Fruit fly (Drosophila melanogaster) whole organism, embryonic: ENCODE results near the gene Oatp74D.

ENCODE experiments used
- Adf1 ChIP-seq: fragments of 200-800 bp; sonication (Bioruptor generic); IDR thresholded peaks from 2 replicates; pipeline ENCODE4 v1.3.6; 2022; ENCODE audit warnings: missing biosample characterization, missing genetic modification characterization
- Bteb2 ChIP-seq: fragments of 200-800 bp; sonication (Bioruptor generic); optimal IDR thresholded peaks from 2 replicates; lab custom pipeline; 2016; ENCODE audit warnings: missing biosample characterization, missing genetic modification characterization
- CG1024 ChIP-seq: fragments of 200-800 bp; sonication (Bioruptor generic); IDR thresholded peaks from 2 replicates; pipeline ENCODE4 v1.3.6; 2022; ENCODE audit warnings: missing biosample characterization, missing genetic modification characterization
- CG13123 ChIP-seq: fragments of 200-800 bp; sonication (Bioruptor generic); optimal IDR thresholded peaks from 2 replicates; lab custom pipeline; 2016; ENCODE audit warnings: missing biosample characterization, missing genetic modification characterization
- CG14050 ChIP-seq: fragments of 200-800 bp; sonication (Bioruptor generic); IDR thresholded peaks from 3 replicates; pipeline ENCODE4 v1.3.6; 2022; ENCODE audit warnings: missing biosample characterization, missing genetic modification characterization
- CG15601 ChIP-seq: fragments of 200-800 bp; sonication (Bioruptor generic); optimal IDR thresholded peaks from 3 replicates; lab custom pipeline; 2019; ENCODE audit warnings: missing biosample characterization, mild to moderate bottlenecking, missing genetic modification characterization, moderate library complexity
- CG1603 ChIP-seq: fragments of 200-800 bp; sonication (Bioruptor generic); optimal IDR thresholded peaks from 2 replicates; lab custom pipeline; 2019; ENCODE audit warnings: missing biosample characterization, mild to moderate bottlenecking, missing genetic modification characterization, moderate library complexity
- CG3281 ChIP-seq: fragments of 200-800 bp; sonication (Bioruptor generic); optimal IDR thresholded peaks from 3 replicates; lab custom pipeline; 2017; ENCODE audit warnings: missing biosample characterization, mild to moderate bottlenecking, missing genetic modification characterization
- CG3838 ChIP-seq: fragments of 200-800 bp; sonication (Bioruptor generic); optimal IDR thresholded peaks from 3 replicates; lab custom pipeline; 2016; ENCODE audit warnings: missing biosample characterization, missing genetic modification characterization
- CG4404 ChIP-seq: fragments of 200-800 bp; sonication (Bioruptor generic); IDR thresholded peaks from 2 replicates; pipeline ENCODE4 v1.3.6; 2022; ENCODE audit warnings: missing biosample characterization, missing genetic modification characterization
- CG4617 ChIP-seq: fragments of 200-800 bp; sonication (Bioruptor generic); optimal IDR thresholded peaks from 3 replicates; lab custom pipeline; 2016; ENCODE audit warnings: missing biosample characterization, missing genetic modification characterization, borderline replicate concordance
- CG4707 ChIP-seq: fragments of 200-800 bp; sonication (Bioruptor generic); optimal IDR thresholded peaks from 2 replicates; lab custom pipeline; 2018; ENCODE audit warnings: missing biosample characterization, mild to moderate bottlenecking, missing genetic modification characterization, moderate library complexity
- CG4820 ChIP-seq: fragments of 200-800 bp; sonication (Bioruptor generic); optimal IDR thresholded peaks from 3 replicates; lab custom pipeline; 2016; ENCODE audit warnings: missing biosample characterization, missing genetic modification characterization
- CG6683 ChIP-seq: fragments of 200-800 bp; sonication (Bioruptor generic); optimal IDR thresholded peaks from 2 replicates; lab custom pipeline; 2017; ENCODE audit warnings: missing biosample characterization, mild to moderate bottlenecking, missing genetic modification characterization, missing genetic modification reagents
- CG7271 ChIP-seq: fragments of 200-800 bp; sonication (Bioruptor generic); optimal IDR thresholded peaks from 2 replicates; lab custom pipeline; 2018; ENCODE audit warnings: missing biosample characterization, mild to moderate bottlenecking, missing genetic modification characterization, moderate library complexity
- CG7372 ChIP-seq: fragments of 200-800 bp; sonication (Bioruptor generic); IDR thresholded peaks from 2 replicates; pipeline ENCODE4 v1.3.6; 2022; ENCODE audit warnings: missing biosample characterization, missing genetic modification characterization
- CG9609 ChIP-seq: fragments of 200-800 bp; sonication (Bioruptor generic); optimal IDR thresholded peaks from 3 replicates; lab custom pipeline; 2016; ENCODE audit warnings: missing biosample characterization, missing genetic modification characterization
- CTCF ChIP-seq: fragments of 200-800 bp; sonication (Bioruptor generic); optimal IDR thresholded peaks from 2 replicates; lab custom pipeline; 2017; ENCODE audit warnings: missing biosample characterization, mild to moderate bottlenecking, missing genetic modification characterization, moderate library complexity
- CoRest ChIP-seq: fragments of 200-800 bp; sonication (Bioruptor generic); optimal IDR thresholded peaks from 3 replicates; lab custom pipeline; 2018; ENCODE audit warnings: missing biosample characterization, mild to moderate bottlenecking, missing genetic modification characterization, moderate library complexity
- D ChIP-seq, 2 experiments: fragments of 200-800 bp in 1 of 2; fragments of >200 bp in 1 of 2; sonication (Bioruptor generic) in 1 of 2; optimal IDR thresholded peaks; 2 replicates in 1 of 2; 3 replicates in 1 of 2; lab custom pipeline; 2017; ENCODE audit warnings: mild to moderate bottlenecking in 1 of 2, missing biosample characterization in 1 of 2, missing genetic modification characterization in 1 of 2, missing genetic modification reagents in 1 of 2
- Ets65A ChIP-seq: fragments of 200-800 bp; sonication (Bioruptor generic); peaks from one replicate; lab custom pipeline; 2016; ENCODE audit warnings: missing biosample characterization, missing genetic modification characterization
- GATAe ChIP-seq: fragments of 200-800 bp; sonication (Bioruptor generic); conservative IDR thresholded peaks from 2 replicates; pipeline ENCODE4 v1.3.6; 2022; ENCODE audit warnings: missing biosample characterization, missing genetic modification characterization
- Gug ChIP-seq: fragments of 200-800 bp; sonication (Bioruptor generic); IDR thresholded peaks from 4 replicates; pipeline ENCODE4 v1.3.6; 2022; ENCODE audit warnings: missing biosample characterization, missing genetic modification characterization
- Hr51 ChIP-seq, 2 experiments: fragments of 200-800 bp; sonication (Bioruptor generic); optimal IDR thresholded peaks; 2 replicates in 1 of 2; 3 replicates in 1 of 2; lab custom pipeline; 2016 to 2018; ENCODE audit warnings: missing biosample characterization in 2 of 2, missing genetic modification characterization in 2 of 2, mild to moderate bottlenecking in 1 of 2, moderate library complexity in 1 of 2
- MBD-R2 ChIP-seq: fragments of 200-800 bp; sonication (Bioruptor generic); IDR thresholded peaks from 2 replicates; pipeline ENCODE4 v1.3.6; 2022; ENCODE audit warnings: missing biosample characterization, missing genetic modification characterization
- NFAT ChIP-seq: fragments of 200-800 bp; sonication (Bioruptor generic); IDR thresholded peaks from 2 replicates; pipeline ENCODE4 v1.3.6; 2022; ENCODE audit warnings: missing biosample characterization, missing genetic modification characterization
- NfI ChIP-seq: fragments of 200-800 bp; sonication (Bioruptor generic); optimal IDR thresholded peaks from 3 replicates; lab custom pipeline; 2018; ENCODE audit warnings: missing biosample characterization, mild to moderate bottlenecking, missing genetic modification characterization, moderate library complexity
- Pdp1 ChIP-seq, 2 experiments: fragments of 200-800 bp; sonication (Bioruptor generic); optimal IDR thresholded peaks; 3 replicates each; lab custom pipeline; 2016; ENCODE audit warnings: missing biosample characterization in 2 of 2, missing genetic modification characterization in 2 of 2, mild to moderate bottlenecking in 1 of 2, moderate library complexity in 1 of 2
- Six4 ChIP-seq: fragments of 200-800 bp; sonication (Bioruptor generic); optimal IDR thresholded peaks from 2 replicates; lab custom pipeline; 2016; ENCODE audit warnings: missing biosample characterization, missing genetic modification characterization
- Stat92E ChIP-seq, 3 experiments: fragments of >200 bp in 2 of 3; fragments of 200-800 bp in 1 of 3; sonication (Bioruptor generic) in 1 of 3; optimal IDR thresholded peaks; 2 replicates each; lab custom pipeline; 2017 to 2019; ENCODE audit warnings: missing biosample characterization in 3 of 3, missing genetic modification characterization in 3 of 3, mild to moderate bottlenecking in 1 of 3, moderate library complexity in 1 of 3
- Vsx1 ChIP-seq: fragments of 200-800 bp; sonication (Bioruptor generic); optimal IDR thresholded peaks from 2 replicates; lab custom pipeline; 2017; ENCODE audit warnings: missing biosample characterization, mild to moderate bottlenecking, missing genetic modification characterization, missing genetic modification reagents
- abd-A ChIP-seq: fragments of 200-800 bp; sonication (Bioruptor generic); optimal IDR thresholded peaks from 3 replicates; lab custom pipeline; 2019; ENCODE audit warnings: missing biosample characterization, mild to moderate bottlenecking, missing genetic modification characterization, moderate library complexity
- amos ChIP-seq: fragments of 200-800 bp; sonication (Bioruptor generic); IDR thresholded peaks from 2 replicates; pipeline ENCODE4 v1.3.6; 2022; ENCODE audit warnings: missing biosample characterization, missing genetic modification characterization; ENCODE audit not compliant: partially characterized antibody
- ash1 ChIP-seq: fragments of 200-800 bp; sonication (Bioruptor generic); optimal IDR thresholded peaks from 2 replicates; lab custom pipeline; 2018; ENCODE audit warnings: missing biosample characterization, mild to moderate bottlenecking, missing genetic modification characterization
- bab2 ChIP-seq: fragments of 200-800 bp; sonication (Bioruptor generic); optimal IDR thresholded peaks from 2 replicates; lab custom pipeline; 2016; ENCODE audit warnings: missing biosample characterization, missing genetic modification characterization
- bowl ChIP-seq: fragments of 200-800 bp; sonication (Bioruptor generic); IDR thresholded peaks from 2 replicates; pipeline ENCODE4 v1.3.6; 2022; ENCODE audit warnings: missing biosample characterization, missing genetic modification characterization
- chinmo ChIP-seq: fragments of 200-800 bp; sonication (Bioruptor generic); IDR thresholded peaks from 4 replicates; pipeline ENCODE4 v1.3.6; 2022; ENCODE audit warnings: missing biosample characterization, missing genetic modification characterization; ENCODE audit not compliant: partially characterized antibody
- emc ChIP-seq: fragments of 200-800 bp; sonication (Bioruptor generic); optimal IDR thresholded peaks from 2 replicates; lab custom pipeline; 2016; ENCODE audit warnings: missing biosample characterization, missing genetic modification characterization
- exex ChIP-seq: fragments of 200-800 bp; sonication (Bioruptor generic); optimal IDR thresholded peaks from 4 replicates; lab custom pipeline; 2018; ENCODE audit warnings: missing biosample characterization, mild to moderate bottlenecking, missing genetic modification characterization, moderate library complexity
- gcm2 ChIP-seq: fragments of 200-800 bp; sonication (Bioruptor generic); optimal IDR thresholded peaks from 2 replicates; lab custom pipeline; 2016; ENCODE audit warnings: missing biosample characterization, missing genetic modification characterization
- hkb ChIP-seq, 2 experiments: fragments of 200-800 bp in 1 of 2; fragments of >200 bp in 1 of 2; sonication (Bioruptor generic) in 1 of 2; IDR thresholded peaks in 1 of 2; optimal IDR thresholded peaks in 1 of 2; 2 replicates each; pipeline versions ENCODE4 v1.3.6 to Lab custom; 2017 to 2022; ENCODE audit warnings: missing biosample characterization in 1 of 2, missing genetic modification characterization in 1 of 2
- ind ChIP-seq: fragments of 200-800 bp; sonication (Bioruptor generic); optimal IDR thresholded peaks from 3 replicates; lab custom pipeline; 2016; ENCODE audit warnings: missing biosample characterization, missing genetic modification characterization
- kay ChIP-seq: fragments of 200-800 bp; sonication (Bioruptor generic); optimal IDR thresholded peaks from 2 replicates; lab custom pipeline; 2016; ENCODE audit warnings: missing biosample characterization, missing genetic modification characterization
- onecut ChIP-seq: fragments of 200-800 bp; sonication (Bioruptor generic); IDR thresholded peaks from 2 replicates; pipeline ENCODE4 v1.3.6; 2022; ENCODE audit warnings: missing biosample characterization, missing genetic modification characterization
- slp2 ChIP-seq: fragments of 200-800 bp; sonication (Bioruptor generic); optimal IDR thresholded peaks from 2 replicates; lab custom pipeline; 2016; ENCODE audit warnings: missing biosample characterization, missing genetic modification characterization
- tgo ChIP-seq: fragments of 200-800 bp; sonication (Bioruptor generic); IDR thresholded peaks from 3 replicates; pipeline ENCODE4 v1.3.6; 2022; ENCODE audit warnings: missing biosample characterization, missing genetic modification characterization
- tna ChIP-seq: fragments of 200-800 bp; sonication (Bioruptor generic); IDR thresholded peaks from 2 replicates; pipeline ENCODE4 v1.3.6; 2022; ENCODE audit warnings: missing biosample characterization, missing genetic modification characterization; ENCODE audit not compliant: partially characterized antibody
- unpg ChIP-seq: fragments of 200-800 bp; sonication (Bioruptor generic); optimal IDR thresholded peaks from 3 replicates; lab custom pipeline; 2018; ENCODE audit warnings: missing biosample characterization, mild to moderate bottlenecking, missing genetic modification characterization, moderate library complexity

Gene Oatp74D

DNA sequence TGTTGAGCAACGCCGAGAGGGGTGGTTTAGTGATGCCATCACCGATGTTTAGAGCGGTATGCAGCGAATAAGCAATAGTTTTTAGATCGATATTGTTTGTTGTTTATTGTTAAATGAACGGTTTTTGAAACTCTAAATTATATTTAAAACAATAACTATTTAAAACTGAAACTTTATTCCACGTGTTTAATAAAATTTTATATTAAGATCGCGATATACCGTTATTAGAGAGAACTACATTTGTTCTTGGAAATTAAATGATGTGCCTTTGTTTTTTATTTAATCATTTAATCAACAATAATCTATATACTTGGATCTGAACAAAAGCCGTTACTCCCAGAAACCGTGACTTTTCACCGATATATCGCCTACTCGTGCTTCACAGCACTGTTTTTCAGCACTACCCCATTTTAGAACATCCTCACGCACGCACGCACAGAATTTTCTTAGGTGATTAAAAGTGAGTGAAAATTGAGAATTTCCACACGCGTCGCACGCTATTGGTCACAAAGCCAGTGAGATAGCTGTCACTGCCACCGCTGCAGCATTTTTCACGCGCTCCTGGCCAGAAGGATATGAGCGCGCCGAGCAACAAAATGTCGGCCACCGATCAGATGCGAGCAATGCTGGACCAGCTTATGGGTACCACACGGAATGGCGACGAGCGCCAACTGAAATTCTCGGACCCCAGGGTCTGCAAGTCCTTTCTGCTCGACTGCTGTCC lies 27.1 kb downstream of the Oatp74D start, which contains the start of the genes U4-U6-60K and CG7564 (continued):
- TF ChIP-seq CG4404 (GFP tag; lab: Robert Waterston, UW) (peak; percentile 58), CG9609 (peak; percentile 44), D (optimal IDR thresholded peaks at IDR 0.05; lab: Kevin White, UChicago) (peak; percentile 22), D (GFP tag; optimal IDR thresholded peaks at IDR 0.05; lab: Kevin White, UChicago) (peak; percentile 46), tgo (peak; percentile 43), CG13123 (GFP tag; lab: Kevin White, UChicago) (peak; percentile 15), ind (peak; percentile 67), CG1603 (tag; lab: Kevin White, UChicago) (peak; percentile 44), Vsx1 (GFP tag; lab: Kevin White, UChicago) (no peak), CG6683 (GFP tag; lab: Kevin White, UChicago) (peak; percentile 37), unpg (GFP tag; lab: Kevin White, UChicago) (peak; percentile 21), Pdp1 (GFP tag; optimal IDR thresholded peaks at IDR 0.05; lab: Kevin White, UChicago) (peak; percentile 28 to 60), CoRest (tag; lab: Kevin White, UChicago) (peak; percentile 81), kay (peak; percentile 70), NfI (GFP tag; lab: Kevin White, UChicago) (peak; percentile 64), hkb (optimal IDR thresholded peaks at IDR 0.05; lab: Kevin White, UChicago) (peak; percentile 61), hkb (GFP tag; IDR thresholded peaks at IDR 0.05; lab: Robert Waterston, UW) (no peak), CTCF (no peak), slp2 (peak; percentile 22), CG7271 (no peak), CG4820 (GFP tag; lab: Kevin White, UChicago) (peak; percentile 51), abd-A (tag; lab: Kevin White, UChicago) (no peak), CG4617 (GFP tag; lab: Kevin White, UChicago) (peak; percentile 72), CG14050 (GFP tag; lab: Robert Waterston, UW) (no peak), CG3838 (no peak), CG3281 (GFP tag; lab: Kevin White, UChicago) (peak; percentile 53), Bteb2 (GFP tag; lab: Kevin White, UChicago) (peak; percentile 12), CG7372 (peak; percentile 44; the same call in 1 of the 2 replicates), tna (GFP tag; lab: Robert Waterston, UW) (peak; percentile 90), emc (GFP tag; lab: Kevin White, UChicago) (peak; percentile 44), Six4 (GFP tag; lab: Kevin White, UChicago) (peak; percentile 39), amos (GFP tag; lab: Robert Waterston, UW) (peak; percentile 98), Adf1 (no peak), gcm2 (no peak), onecut (GFP tag; lab: Robert Waterston, UW) (peak; percentile 28), NFAT (GFP tag; lab: Robert Waterston, UW) (peak; percentile 76), GATAe (GFP tag; lab: Robert Waterston, UW) (no peak), Hr51 (GFP tag; optimal IDR thresholded peaks at IDR 0.05; lab: Kevin White, UChicago) (peak in 1 of 2 experiments; percentile 57), CG4707 (GFP tag; lab: Kevin White, UChicago) (no peak), CG1024 (GFP tag; lab: Robert Waterston, UW) (0 out of 2 replicates have a peak, but pooled peaks have one; percentile 34), chinmo (GFP tag; lab: Robert Waterston, UW) (peak; percentile 92; the same call in 3 of the 4 replicates), exex (tag; lab: Kevin White, UChicago) (peak; percentile 25), Stat92E (GFP tag; optimal IDR thresholded peaks at IDR 0.05; lab: Kevin White, UChicago) (no peak), Gug (peak; percentile 80; the same call in 3 of the 4 replicates), CG15601 (tag; lab: Kevin White, UChicago) (peak; percentile 51), bowl (GFP tag; lab: Robert Waterston, UW) (no peak), Ets65A (GFP tag; lab: Kevin White, UChicago) (peak; percentile 95), bab2 (GFP tag; lab: Kevin White, UChicago) (no peak), MBD-R2 (0 out of 2 replicates have a peak, but pooled peaks have one; percentile 27), ash1 (GFP tag; lab: Kevin White, UChicago) (no peak)
